Fruit fly (Drosophila melanogaster): ENCODE data around the gene slx1.

Gene slx1

DNA sequence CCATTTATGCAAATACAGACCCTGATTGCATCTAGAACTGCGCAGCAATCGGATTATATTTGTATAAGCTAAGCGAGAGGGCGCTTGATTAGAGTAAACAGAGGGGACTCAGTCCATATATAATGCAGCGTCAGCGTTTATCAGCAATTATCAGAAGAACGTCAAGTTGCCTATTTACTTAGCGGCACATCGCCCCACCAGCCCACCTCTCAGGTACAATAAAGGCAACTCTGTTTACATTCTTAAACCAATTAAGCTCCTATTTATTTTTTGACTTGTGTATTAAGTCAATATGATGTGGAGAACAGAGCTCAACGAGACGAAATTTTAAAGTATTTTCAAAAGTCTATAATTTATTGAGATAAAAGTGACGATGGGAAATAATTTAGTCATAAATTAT lies 23.2 kb downstream of the slx1 start (continued):
- TF ChIP-seq Gug (GFP tag; IDR thresholded peaks at IDR 0.05) (peak; percentile 50), CG10669 (GFP tag; optimal IDR thresholded peaks at IDR 0.05) (peak; percentile 89), Eip93F (GFP tag; optimal IDR thresholded peaks at IDR 0.05) (no peak), fd85E (GFP tag; optimal IDR thresholded peaks at IDR 0.05) (peak; percentile 50), CG8319 (GFP tag; optimal IDR thresholded peaks at IDR 0.05) (peak; percentile 78), CG3919 (GFP tag; optimal IDR thresholded peaks at IDR 0.05) (peak; percentile 87), Sox102F (GFP tag; optimal IDR thresholded peaks at IDR 0.05) (peak; percentile 83), OdsH (GFP tag; optimal IDR thresholded peaks at IDR 0.05) (peak; percentile 79), CG6854 (GFP tag; optimal IDR thresholded peaks at IDR 0.05) (peak; percentile 78), achi (GFP tag; optimal IDR thresholded peaks at IDR 0.05) (peak; percentile 82), CG31627 (GFP tag; optimal IDR thresholded peaks at IDR 0.05) (peak; percentile 75), CG15336 (GFP tag; IDR thresholded peaks at IDR 0.05) (peak; percentile 31; the same call in 1 of the 2 replicates), ss (GFP tag; optimal IDR thresholded peaks at IDR 0.05) (peak; percentile 86 to 93), CG8119 (GFP tag; IDR thresholded peaks at IDR 0.05) (peak; percentile 63), CG34406 (GFP tag; optimal IDR thresholded peaks at IDR 0.05) (peak; percentile 86), cyc (GFP tag; optimal IDR thresholded peaks at IDR 0.05) (peak; percentile 58), lz (GFP tag; optimal IDR thresholded peaks at IDR 0.05) (peak; percentile 78), topi (GFP tag; optimal IDR thresholded peaks at IDR 0.05) (peak; percentile 85), CG7368 (GFP tag; optimal IDR thresholded peaks at IDR 0.05) (peak; percentile 89), CG32006 (GFP tag; optimal IDR thresholded peaks at IDR 0.05) (peak; percentile 61), CG9139 (GFP tag; optimal IDR thresholded peaks at IDR 0.05) (peak; percentile 93), Hr4 (GFP tag; optimal IDR thresholded peaks at IDR 0.05) (peak; percentile 23), CG6276 (GFP tag; optimal IDR thresholded peaks at IDR 0.05) (peak; percentile 52), acj6 (GFP tag; optimal IDR thresholded peaks at IDR 0.05) (peak; percentile 82), Sox14 (GFP tag; optimal IDR thresholded peaks at IDR 0.05) (peak; percentile 68), CG11762 (GFP tag; optimal IDR thresholded peaks at IDR 0.05; ENCODE audit: insufficient read depth) (peak; percentile 85), CG10631 (GFP tag; optimal IDR thresholded peaks at IDR 0.05) (peak; percentile 92), dsx (GFP tag; optimal IDR thresholded peaks at IDR 0.05; ENCODE audit: poor library complexity, severe bottlenecking) (peak; percentile 69), CG6163 (GFP tag; IDR thresholded peaks at IDR 0.05) (peak; percentile 90), esn (GFP tag; optimal IDR thresholded peaks at IDR 0.05) (peak; percentile 88), fd59A (GFP tag; optimal IDR thresholded peaks at IDR 0.05) (peak; percentile 77), Eip78C (GFP tag) (peak; percentile 97), net (GFP tag; optimal IDR thresholded peaks at IDR 0.05) (peak; percentile 85)

DNA sequence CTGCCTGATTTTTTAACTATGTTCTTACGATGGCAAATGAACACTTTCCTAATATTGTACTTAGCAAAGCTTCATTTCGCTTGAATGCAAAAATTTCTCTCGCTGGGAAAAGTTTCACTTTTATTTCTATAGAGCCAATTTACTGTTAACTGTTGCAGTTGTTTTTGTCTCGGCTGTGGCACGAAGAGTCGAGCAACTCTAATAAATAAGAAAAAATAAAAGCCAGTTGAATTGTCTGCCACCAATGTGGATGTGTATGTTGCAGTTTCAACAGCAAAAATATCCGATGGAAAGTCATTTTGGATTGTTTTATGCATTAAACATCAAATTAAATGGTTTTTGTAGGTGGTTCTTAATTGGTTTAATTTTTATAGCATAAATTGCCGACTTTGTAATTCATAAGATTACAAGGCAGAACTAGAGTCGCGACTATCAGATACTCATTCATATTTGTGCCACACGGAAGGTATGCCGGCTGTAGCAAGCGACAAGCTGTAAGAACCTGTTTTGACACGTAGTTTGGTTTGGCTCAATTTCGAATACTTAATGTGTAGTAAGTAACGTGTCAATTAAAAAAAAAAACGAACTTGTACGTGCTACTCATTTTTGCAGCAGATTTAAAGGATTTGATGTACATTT lies 24.4 kb downstream of the slx1 start:
- TF ChIP-seq Eip78C (GFP tag): peak; percentile 22
- no peak for TF ChIP-seq CG6854 (GFP tag; optimal IDR thresholded peaks at IDR 0.05)
- TF ChIP-seq CG6163 (GFP tag; IDR thresholded peaks at IDR 0.05): no peak

DNA sequence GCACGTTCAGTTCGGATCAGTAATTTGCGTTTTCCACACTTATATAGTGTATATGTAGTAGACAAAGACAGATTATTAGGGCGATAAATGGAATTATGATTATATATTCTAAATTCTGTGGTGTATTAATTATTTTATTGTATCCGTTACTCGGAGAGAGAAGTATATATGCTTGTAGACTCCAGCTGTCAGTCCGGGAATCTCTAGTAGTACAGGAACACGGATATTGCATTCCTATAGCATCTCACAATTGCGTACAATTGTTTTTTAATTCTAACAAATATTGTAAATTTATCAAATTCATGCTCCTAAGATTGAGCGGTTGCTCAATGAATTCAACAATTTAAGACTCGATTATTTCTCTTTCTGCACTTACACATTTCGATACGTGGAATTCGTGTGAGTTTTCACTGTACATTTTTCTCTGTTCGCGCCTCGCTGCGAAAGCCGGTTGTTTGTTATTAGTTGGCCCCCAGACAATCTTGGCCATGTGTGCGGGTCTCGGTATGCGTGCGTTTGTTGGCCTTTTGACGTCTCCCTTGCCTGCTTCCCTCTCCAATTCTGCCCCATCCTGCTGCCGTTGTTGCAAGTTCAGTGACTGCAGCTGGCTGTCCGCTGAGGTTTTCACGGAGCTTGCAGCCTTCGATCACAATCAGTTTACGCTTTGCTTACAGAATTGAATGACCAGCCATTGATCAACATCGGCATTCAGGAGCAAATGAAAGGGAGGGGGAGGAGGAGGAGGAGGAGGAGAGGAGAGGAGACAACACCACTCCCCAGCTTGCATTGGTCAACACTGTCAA lies 25.8 kb downstream of the slx1 start:
- TF ChIP-seq Met (GFP tag; optimal IDR thresholded peaks at IDR 0.05) (peak; percentile 76), CG3919 (GFP tag; optimal IDR thresholded peaks at IDR 0.05) (peak; percentile 62), Hr4 (GFP tag; optimal IDR thresholded peaks at IDR 0.05) (peak; percentile 72), Hr39 (GFP tag; optimal IDR thresholded peaks at IDR 0.05) (peak; percentile 59), CG7368 (GFP tag; optimal IDR thresholded peaks at IDR 0.05) (no peak), CG11294 (GFP tag; IDR thresholded peaks at IDR 0.05) (no peak), Sox102F (GFP tag; optimal IDR thresholded peaks at IDR 0.05) (peak; percentile 58), spab (GFP tag; optimal IDR thresholded peaks at IDR 0.05) (peak; percentile 49), CG10669 (GFP tag; optimal IDR thresholded peaks at IDR 0.05) (no peak), lz (GFP tag; optimal IDR thresholded peaks at IDR 0.05) (peak; percentile 72), Sox14 (GFP tag; optimal IDR thresholded peaks at IDR 0.05) (peak; percentile 62), Hr38 (GFP tag; optimal IDR thresholded peaks at IDR 0.05) (no peak), Blimp-1 (GFP tag; optimal IDR thresholded peaks at IDR 0.05) (peak; percentile 41), ss (GFP tag; optimal IDR thresholded peaks at IDR 0.05) (no peak), dsx (GFP tag; optimal IDR thresholded peaks at IDR 0.05; ENCODE audit: poor library complexity, severe bottlenecking) (no peak), net (GFP tag; optimal IDR thresholded peaks at IDR 0.05) (peak; percentile 60), CG8119 (GFP tag; IDR thresholded peaks at IDR 0.05) (0 out of 3 replicates have a peak, but pooled peaks have one; percentile 25), CG16779 (tag; optimal IDR thresholded peaks at IDR 0.05) (no peak), cyc (GFP tag; optimal IDR thresholded peaks at IDR 0.05) (peak; percentile 66), CG1621 (tag; optimal IDR thresholded peaks at IDR 0.05) (no peak), Gug (GFP tag; IDR thresholded peaks at IDR 0.05) (no peak), CG34406 (GFP tag; optimal IDR thresholded peaks at IDR 0.05) (peak; percentile 54), dac (GFP tag; optimal IDR thresholded peaks at IDR 0.05) (peak; percentile 35), Eip93F (GFP tag; optimal IDR thresholded peaks at IDR 0.05) (no peak), svp (GFP tag) (peak; percentile 91)

All from whole organism, prepupa.